Fruit fly (Drosophila melanogaster) whole organism, embryonic: ENCODE results near the gene CG13984.

Source experiments
- CG11456 ChIP-seq: fragments of 200-800 bp; sonication (Bioruptor generic); IDR thresholded peaks from 3 replicates; pipeline ENCODE4 v1.3.6; 2022; ENCODE audit warnings: missing biosample characterization, missing genetic modification characterization
- CG11695 ChIP-seq: fragments of 200-800 bp; sonication (Bioruptor generic); IDR thresholded peaks from 3 replicates; pipeline ENCODE4 v1.3.6; 2022; ENCODE audit warnings: missing biosample characterization, missing genetic modification characterization
- CG13296 ChIP-seq: fragments of 200-800 bp; sonication (Bioruptor generic); optimal IDR thresholded peaks from 3 replicates; lab custom pipeline; 2018; ENCODE audit warnings: missing biosample characterization, mild to moderate bottlenecking, missing genetic modification characterization
- CG1602 ChIP-seq: fragments of 200-800 bp; sonication (Bioruptor generic); optimal IDR thresholded peaks from 3 replicates; lab custom pipeline; 2016; ENCODE audit warnings: missing biosample characterization, missing genetic modification characterization
- CG1603 ChIP-seq: fragments of 200-800 bp; sonication (Bioruptor generic); optimal IDR thresholded peaks from 2 replicates; lab custom pipeline; 2019; ENCODE audit warnings: missing biosample characterization, mild to moderate bottlenecking, missing genetic modification characterization, moderate library complexity
- CG16813 ChIP-seq: fragments of 200-800 bp; sonication (Bioruptor generic); IDR thresholded peaks from 3 replicates; pipeline ENCODE4 v1.3.6; 2022; ENCODE audit warnings: missing biosample characterization, missing genetic modification characterization; ENCODE audit not compliant: partially characterized antibody
- CG17359 ChIP-seq: fragments of 200-800 bp; sonication (Bioruptor generic); optimal IDR thresholded peaks from 3 replicates; lab custom pipeline; 2018; ENCODE audit warnings: missing biosample characterization, mild to moderate bottlenecking, missing genetic modification characterization, moderate library complexity
- CG17361 ChIP-seq: fragments of 200-800 bp; sonication (Bioruptor generic); IDR thresholded peaks from 3 replicates; pipeline ENCODE4 v1.3.6; 2022; ENCODE audit warnings: missing biosample characterization, missing genetic modification characterization
- CG17829 ChIP-seq: fragments of 200-800 bp; optimal IDR thresholded peaks from 2 replicates; lab custom pipeline; 2019; ENCODE audit warnings: missing biosample characterization, mild to moderate bottlenecking, missing genetic modification characterization, moderate library complexity
- CG17912 ChIP-seq: fragments of 200-800 bp; sonication (Bioruptor generic); optimal IDR thresholded peaks from 2 replicates; lab custom pipeline; 2018; ENCODE audit warnings: missing biosample characterization, mild to moderate bottlenecking, missing genetic modification characterization
- CG3281 ChIP-seq: fragments of 200-800 bp; sonication (Bioruptor generic); optimal IDR thresholded peaks from 3 replicates; lab custom pipeline; 2017; ENCODE audit warnings: missing biosample characterization, mild to moderate bottlenecking, missing genetic modification characterization
- CG42726 ChIP-seq: fragments of 200-800 bp; sonication (Bioruptor generic); IDR thresholded peaks from 2 replicates; pipeline ENCODE4 v1.3.6; 2022; ENCODE audit warnings: missing biosample characterization, missing genetic modification characterization; ENCODE audit not compliant: partially characterized antibody
- CG4424 ChIP-seq: fragments of 200-800 bp; sonication (Bioruptor generic); optimal IDR thresholded peaks from 3 replicates; lab custom pipeline; 2016; ENCODE audit warnings: missing biosample characterization, missing genetic modification characterization
- CG5245 ChIP-seq: fragments of 200-800 bp; sonication (Bioruptor generic); optimal IDR thresholded peaks from 3 replicates; lab custom pipeline; 2016; ENCODE audit warnings: missing biosample characterization, missing genetic modification characterization
- CG9817 ChIP-seq: fragments of 200-800 bp; sonication (Bioruptor generic); optimal IDR thresholded peaks from 2 replicates; lab custom pipeline; 2018; ENCODE audit warnings: missing biosample characterization, mild to moderate bottlenecking, missing genetic modification characterization, moderate library complexity
- CHES-1-like ChIP-seq: fragments of 200-800 bp; sonication (Bioruptor generic); optimal IDR thresholded peaks from 2 replicates; lab custom pipeline; 2016; ENCODE audit warnings: missing biosample characterization, missing genetic modification characterization
- CTCF ChIP-seq: fragments of 200-800 bp; sonication (Bioruptor generic); optimal IDR thresholded peaks from 2 replicates; lab custom pipeline; 2017; ENCODE audit warnings: missing biosample characterization, mild to moderate bottlenecking, missing genetic modification characterization, moderate library complexity
- Camta ChIP-seq: fragments of 200-800 bp; sonication (Bioruptor generic); optimal IDR thresholded peaks from 2 replicates; lab custom pipeline; 2016; ENCODE audit warnings: missing biosample characterization, missing genetic modification characterization
- Ets65A ChIP-seq: fragments of 200-800 bp; sonication (Bioruptor generic); peaks from one replicate; lab custom pipeline; 2016; ENCODE audit warnings: missing biosample characterization, missing genetic modification characterization
- Fer1 ChIP-seq: fragments of 200-800 bp; sonication (Bioruptor generic); optimal IDR thresholded peaks from 2 replicates; lab custom pipeline; 2017; ENCODE audit warnings: missing biosample characterization, mild to moderate bottlenecking, missing genetic modification characterization
- H15 ChIP-seq: fragments of 200-800 bp; sonication (Bioruptor generic); IDR thresholded peaks from 3 replicates; pipeline ENCODE4 v1.3.6; 2022; ENCODE audit warnings: missing biosample characterization, missing genetic modification characterization
- HLH3B ChIP-seq: fragments of 200-800 bp; sonication (Bioruptor generic); IDR thresholded peaks from 2 replicates; pipeline ENCODE4 v1.3.6; 2022; ENCODE audit warnings: missing biosample characterization, missing genetic modification characterization
- HLH4C ChIP-seq: fragments of 200-800 bp; sonication (Bioruptor generic); IDR thresholded peaks from 3 replicates; pipeline ENCODE4 v1.3.6; 2022; ENCODE audit warnings: missing biosample characterization, missing genetic modification characterization; ENCODE audit not compliant: partially characterized antibody
- HmgZ ChIP-seq: fragments of 200-800 bp; sonication (Bioruptor generic); optimal IDR thresholded peaks from 2 replicates; lab custom pipeline; 2018; ENCODE audit warnings: missing biosample characterization, mild to moderate bottlenecking, missing genetic modification characterization
- Max ChIP-seq: fragments of 200-800 bp; sonication (Bioruptor generic); optimal IDR thresholded peaks from 2 replicates; lab custom pipeline; 2016; ENCODE audit warnings: missing biosample characterization, mild to moderate bottlenecking, missing genetic modification characterization
- Myb ChIP-seq: fragments of 200-800 bp; sonication (Bioruptor generic); optimal IDR thresholded peaks from 2 replicates; lab custom pipeline; 2016; ENCODE audit warnings: missing biosample characterization, missing genetic modification characterization
- Sox100B ChIP-seq: fragments of 200-800 bp; sonication (Bioruptor generic); optimal IDR thresholded peaks from 3 replicates; lab custom pipeline; 2018; ENCODE audit warnings: missing biosample characterization, mild to moderate bottlenecking, missing genetic modification characterization
- Trl ChIP-seq, 3 experiments: fragments of >200 bp in 2 of 3; fragments of 200-800 bp in 1 of 3; sonication (Bioruptor generic) in 1 of 3; optimal IDR thresholded peaks; 2 replicates in 1 of 3; 3 replicates in 2 of 3; lab custom pipeline; 2016 to 2017; ENCODE audit warnings: missing biosample characterization in 1 of 3, missing genetic modification characterization in 1 of 3
- ase ChIP-seq: fragments of 200-800 bp; sonication (Bioruptor generic); IDR thresholded peaks from 3 replicates; pipeline ENCODE4 v1.3.6; 2022; ENCODE audit warnings: missing biosample characterization, missing genetic modification characterization
- caup ChIP-seq: fragments of 200-800 bp; sonication (Bioruptor generic); optimal IDR thresholded peaks from 3 replicates; lab custom pipeline; 2017; ENCODE audit warnings: missing biosample characterization, mild to moderate bottlenecking, missing genetic modification characterization, moderate library complexity; ENCODE audit not compliant: severe bottlenecking
- chinmo ChIP-seq: fragments of 200-800 bp; sonication (Bioruptor generic); IDR thresholded peaks from 4 replicates; pipeline ENCODE4 v1.3.6; 2022; ENCODE audit warnings: missing biosample characterization, missing genetic modification characterization; ENCODE audit not compliant: partially characterized antibody
- ci ChIP-seq: fragments of 200-800 bp; sonication (Bioruptor generic); IDR thresholded peaks from 3 replicates; pipeline ENCODE4 v1.3.6; 2022; ENCODE audit warnings: missing biosample characterization, missing genetic modification characterization
- dan ChIP-seq: fragments of 200-800 bp; sonication (Bioruptor generic); IDR thresholded peaks from 2 replicates; pipeline ENCODE4 v1.3.6; 2022; ENCODE audit warnings: missing biosample characterization, missing genetic modification characterization
- dati ChIP-seq: fragments of 200-800 bp; sonication (Bioruptor generic); IDR thresholded peaks from 2 replicates; pipeline ENCODE4 v1.3.6; 2022; ENCODE audit warnings: missing biosample characterization, missing genetic modification characterization
- gem ChIP-seq: fragments of 200-800 bp; sonication (Bioruptor generic); optimal IDR thresholded peaks from 2 replicates; lab custom pipeline; 2019; ENCODE audit warnings: missing biosample characterization, mild to moderate bottlenecking, missing genetic modification characterization, moderate library complexity
- her ChIP-seq: fragments of 200-800 bp; sonication (Bioruptor generic); optimal IDR thresholded peaks from 2 replicates; lab custom pipeline; 2016; ENCODE audit warnings: missing biosample characterization, missing genetic modification characterization
- insv ChIP-seq, 2 experiments: fragments of 200-800 bp; sonication (Bioruptor generic); optimal IDR thresholded peaks; 3 replicates each; lab custom pipeline; 2016 to 2018; ENCODE audit warnings: missing biosample characterization in 2 of 2, missing genetic modification characterization in 2 of 2
- jigr1 ChIP-seq: fragments of 200-800 bp; sonication (Bioruptor generic); IDR thresholded peaks from 3 replicates; pipeline ENCODE4 v1.3.6; 2022; ENCODE audit warnings: missing biosample characterization, missing genetic modification characterization
- lola ChIP-seq, 3 experiments: fragments of >200 bp in 2 of 3; fragments of 200-800 bp in 1 of 3; sonication (Bioruptor generic) in 1 of 3; optimal IDR thresholded peaks; 2 replicates each; lab custom pipeline; 2017 to 2019; ENCODE audit warnings: missing biosample characterization in 3 of 3, missing genetic modification characterization in 3 of 3, mild to moderate bottlenecking in 1 of 3, moderate library complexity in 1 of 3
- mirr ChIP-seq: fragments of 200-800 bp; sonication (Bioruptor generic); optimal IDR thresholded peaks from 3 replicates; lab custom pipeline; 2018; ENCODE audit warnings: missing biosample characterization, mild to moderate bottlenecking, missing genetic modification characterization
- nerfin-1 ChIP-seq: fragments of 200-800 bp; sonication (Bioruptor generic); optimal IDR thresholded peaks from 3 replicates; lab custom pipeline; 2019; ENCODE audit warnings: missing biosample characterization, mild to moderate bottlenecking, missing genetic modification characterization, moderate library complexity
- pita ChIP-seq: fragments of 200-800 bp; sonication (Bioruptor generic); optimal IDR thresholded peaks from 2 replicates; lab custom pipeline; 2017; ENCODE audit warnings: missing biosample characterization, mild to moderate bottlenecking, missing genetic modification characterization
- sens ChIP-seq: fragments of 200-800 bp; sonication (Bioruptor generic); peaks from one replicate; lab custom pipeline; 2016; ENCODE audit warnings: missing biosample characterization, missing genetic modification characterization
- sisA ChIP-seq: fragments of 200-800 bp; sonication (Bioruptor generic); IDR thresholded peaks from 2 replicates; pipeline ENCODE4 v1.3.6; 2022; ENCODE audit warnings: missing biosample characterization, missing genetic modification characterization
- slbo ChIP-seq: fragments of 200-800 bp; sonication (Bioruptor generic); IDR thresholded peaks from 2 replicates; pipeline ENCODE4 v1.3.6; 2022; ENCODE audit warnings: missing biosample characterization, missing genetic modification characterization
- sr ChIP-seq: fragments of 200-800 bp; sonication (Bioruptor generic); IDR thresholded peaks from 3 replicates; pipeline ENCODE4 v1.3.6; 2022; ENCODE audit warnings: missing biosample characterization, missing genetic modification characterization
- trem ChIP-seq: fragments of 200-800 bp; optimal IDR thresholded peaks from 3 replicates; lab custom pipeline; 2019; ENCODE audit warnings: missing biosample characterization, mild to moderate bottlenecking, missing genetic modification characterization, moderate library complexity
- vfl ChIP-seq: fragments of 200-800 bp; sonication (Bioruptor generic); optimal IDR thresholded peaks from 2 replicates; lab custom pipeline; 2016; ENCODE audit warnings: missing biosample characterization, missing genetic modification characterization
- zfh1 ChIP-seq: fragments of 200-800 bp; sonication (Bioruptor generic); IDR thresholded peaks from 3 replicates; pipeline ENCODE4 v1.3.6; 2022; ENCODE audit warnings: missing biosample characterization, missing genetic modification characterization

Gene CG13984

DNA sequence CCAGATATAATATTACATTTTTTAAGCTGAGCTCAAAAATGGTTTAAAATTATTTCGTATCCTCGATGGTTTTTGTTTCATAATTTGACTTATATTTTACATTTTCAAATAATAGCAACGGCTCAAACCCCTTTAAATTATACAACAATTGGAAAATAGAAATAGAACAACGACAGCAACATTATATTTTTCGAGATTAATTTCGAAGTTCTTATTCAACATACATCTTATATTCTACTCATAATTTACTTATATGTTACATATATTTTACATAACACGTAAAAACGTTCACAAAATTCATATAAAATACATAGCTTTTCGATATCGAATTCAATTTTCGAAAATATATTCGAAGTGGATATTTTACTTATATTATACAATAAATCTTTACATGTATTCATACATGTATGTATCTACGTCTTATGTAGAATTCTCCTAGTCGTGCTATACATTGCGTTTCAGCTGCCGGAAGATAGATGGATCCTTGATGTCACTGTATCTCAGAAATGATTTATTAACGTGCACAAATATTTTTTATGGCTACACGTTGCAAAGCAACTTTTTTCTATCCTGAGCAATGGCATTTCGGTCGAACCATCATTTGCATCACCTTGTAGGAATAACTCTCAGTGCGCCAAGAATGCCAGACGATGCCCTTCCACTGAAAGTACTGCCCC, 48.2 kb downstream of the CG13984 start (continued):
- TF ChIP-seq H15 (0 out of 3 replicates have a peak, but pooled peaks have one; percentile 42), ase (GFP tag; lab: Robert Waterston, UW) (peak; percentile 72; the same call in 2 of the 3 replicates), mirr (peak; percentile 51), CG17829 (tag; lab: Kevin White, UChicago) (peak; percentile 59), CG1603 (tag; lab: Kevin White, UChicago) (peak; percentile 67), dati (no peak), CG17361 (peak; percentile 68; the same call in 2 of the 3 replicates), ci (peak; percentile 85; the same call in 2 of the 3 replicates), CG3281 (peak; percentile 45), caup (GFP tag; lab: Kevin White, UChicago) (peak; percentile 56), HLH3B (GFP tag; lab: Robert Waterston, UW) (peak; percentile 10; the same call in 1 of the 2 replicates), CHES-1-like (GFP tag; lab: Kevin White, UChicago) (no peak), CG1602 (peak; percentile 21), CG42726 (GFP tag; lab: Robert Waterston, UW) (0 out of 2 replicates have a peak, but pooled peaks have one; percentile 27), Myb (GFP tag; lab: Kevin White, UChicago) (no peak), Fer1 (GFP tag; lab: Kevin White, UChicago) (peak; percentile 72), CG13296 (GFP tag; lab: Kevin White, UChicago) (peak; percentile 33), slbo (GFP tag; lab: Robert Waterston, UW) (peak; percentile 28), Sox100B (GFP tag; lab: Kevin White, UChicago) (peak; percentile 28), CG16813 (GFP tag; lab: Robert Waterston, UW) (peak; percentile 43; the same call in 1 of the 3 replicates), zfh1 (GFP tag; lab: Robert Waterston, UW) (peak; percentile 69; the same call in 2 of the 3 replicates), trem (peak; percentile 46), sisA (no peak), insv (GFP tag; optimal IDR thresholded peaks at IDR 0.05; lab: Kevin White, UChicago) (peak in 1 of 2 experiments; percentile 95), Max (GFP tag; lab: Kevin White, UChicago) (no peak), CG11695 (0 out of 3 replicates have a peak, but pooled peaks have one; percentile 20), chinmo (GFP tag; lab: Robert Waterston, UW) (no peak), lola (GFP tag; optimal IDR thresholded peaks at IDR 0.05; lab: Kevin White, UChicago) (peak in 1 of 3 experiments; percentile 15), Camta (GFP tag; lab: Kevin White, UChicago) (no peak), Trl (optimal IDR thresholded peaks at IDR 0.05; lab: Kevin White, UChicago) (no peak), Trl (GFP tag; optimal IDR thresholded peaks at IDR 0.05; lab: Kevin White, UChicago) (peak; percentile 13), dan (no peak), CG17912 (GFP tag; lab: Kevin White, UChicago) (peak; percentile 39), HmgZ (tag; lab: Kevin White, UChicago) (peak; percentile 56), CTCF (GFP tag; lab: Kevin White, UChicago) (peak; percentile 94), CG11456 (0 out of 3 replicates have a peak, but pooled peaks have one; percentile 57), CG5245 (GFP tag; lab: Kevin White, UChicago) (peak; percentile 54), pita (GFP tag; lab: Kevin White, UChicago) (peak; percentile 65), sens (GFP tag; lab: Kevin White, UChicago) (peak; percentile 87), her (no peak), sr (GFP tag; lab: Robert Waterston, UW) (no peak; the same call in 2 of the 3 replicates), Ets65A (GFP tag; lab: Kevin White, UChicago) (peak; percentile 82), vfl (no peak), gem (tag; lab: Kevin White, UChicago) (no peak), nerfin-1 (tag; lab: Kevin White, UChicago) (peak; percentile 60), HLH4C (GFP tag; lab: Robert Waterston, UW) (no peak), CG9817 (tag; lab: Kevin White, UChicago) (no peak), CG4424 (GFP tag; lab: Kevin White, UChicago) (peak; percentile 63), CG17359 (tag; lab: Kevin White, UChicago) (peak; percentile 59), jigr1 (no peak)
